Worm (Caenorhabditis elegans): Measurements from ENCODE around the gene F10E9.2.

The F10E9.2 gene

DNA sequence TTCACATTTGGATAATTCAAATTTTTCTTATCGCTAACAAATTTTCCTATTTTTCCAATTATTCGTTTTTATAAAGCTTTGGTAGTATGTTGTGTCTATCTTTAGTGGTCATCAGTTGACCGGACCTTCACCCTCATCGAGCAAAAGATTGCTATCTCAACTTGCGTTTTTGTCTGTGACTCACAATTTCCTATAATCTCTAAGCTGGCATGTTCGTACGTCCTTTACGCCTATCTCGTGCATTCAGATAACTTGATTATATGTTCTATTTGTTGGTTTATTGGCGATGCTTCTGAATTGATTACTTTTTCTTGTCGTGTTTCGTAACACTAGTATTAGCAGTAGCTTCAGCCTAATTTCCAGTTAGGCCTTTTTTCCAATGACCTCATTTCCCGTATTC is 32.9 kb upstream of the F10E9.2 start:
- no peak for TF ChIP-seq unc-62 (GFP tag; optimal IDR thresholded peaks at IDR 0.05 in 1 of 2)
- no peak for TF ChIP-seq unc-62 (tag; optimal IDR thresholded peaks at IDR 0.05)
- no peak for TF ChIP-seq pqm-1 (tag; optimal IDR thresholded peaks at IDR 0.05)
- TF ChIP-seq nhr-10 (tag; optimal IDR thresholded peaks at IDR 0.05): no peak
- TF ChIP-seq dmd-6 (GFP tag; IDR thresholded peaks at IDR 0.05): no peak
- TF ChIP-seq ztf-11 (tag; optimal IDR thresholded peaks at IDR 0.05): no peak
- TF ChIP-seq tra-1 (GFP tag; IDR thresholded peaks at IDR 0.05): no peak
- TF ChIP-seq dve-1 (tag; optimal IDR thresholded peaks at IDR 0.05; ENCODE audit: insufficient read depth): no peak
- no peak for TF ChIP-seq zfp-3 (GFP tag; conservative IDR thresholded peaks at IDR 0.05)
- no peak for TF ChIP-seq ama-1 (optimal IDR thresholded peaks at IDR 0.05)
- no peak for TF ChIP-seq nhr-48 (tag; optimal IDR thresholded peaks at IDR 0.05)

DNA sequence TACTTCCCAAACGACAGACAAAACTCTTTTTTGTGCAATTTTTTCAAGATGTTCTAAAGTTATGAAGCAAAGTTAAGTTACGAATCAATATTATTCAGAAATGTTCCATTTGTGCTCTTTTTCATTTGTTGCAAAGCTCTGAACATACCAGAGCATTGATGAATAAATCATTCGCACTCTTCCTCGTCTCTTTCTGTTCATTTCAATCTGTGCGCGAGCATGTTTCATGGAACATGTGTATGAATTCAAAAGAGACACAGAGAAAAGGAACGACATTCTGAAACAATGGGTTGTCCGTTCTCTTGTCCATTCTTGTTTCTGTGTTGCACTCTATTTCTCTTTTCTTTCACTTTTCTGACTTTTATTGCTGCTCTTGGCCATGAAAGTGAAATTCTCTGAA is 32.1 kb upstream of the F10E9.2 start:
- TF ChIP-seq hif-1 (tag; optimal IDR thresholded peaks at IDR 0.05) (no peak), mxl-3 (GFP tag; optimal IDR thresholded peaks at IDR 0.05) (no peak), snpc-4 (tag; optimal IDR thresholded peaks at IDR 0.05) (no peak), hlh-11 (tag; optimal IDR thresholded peaks at IDR 0.05) (no peak), unc-130 (GFP tag; optimal IDR thresholded peaks at IDR 0.05) (no peak), hlh-30 (tag; optimal IDR thresholded peaks at IDR 0.05; ENCODE audit: insufficient read depth) (no peak), Y75B8A.6 (GFP tag; IDR thresholded peaks at IDR 0.05) (no peak), madf-5 (GFP tag; IDR thresholded peaks at IDR 0.05) (no peak), daf-12 (tag; optimal IDR thresholded peaks at IDR 0.05) (no peak), T20F7.1 (GFP tag; optimal IDR thresholded peaks at IDR 0.05) (no peak), aly-2 (tag; optimal IDR thresholded peaks at IDR 0.05) (no peak), unc-62 (GFP tag; optimal IDR thresholded peaks at IDR 0.05 in 1 of 2) (peak in 1 of 2 experiments; percentile 94), unc-62 (tag; optimal IDR thresholded peaks at IDR 0.05) (no peak), ZK546.5 (tag; optimal IDR thresholded peaks at IDR 0.05) (no peak), tag-97 (GFP tag; IDR thresholded peaks at IDR 0.05) (no peak), aha-1 (tag) (peak; percentile 99)

DNA sequence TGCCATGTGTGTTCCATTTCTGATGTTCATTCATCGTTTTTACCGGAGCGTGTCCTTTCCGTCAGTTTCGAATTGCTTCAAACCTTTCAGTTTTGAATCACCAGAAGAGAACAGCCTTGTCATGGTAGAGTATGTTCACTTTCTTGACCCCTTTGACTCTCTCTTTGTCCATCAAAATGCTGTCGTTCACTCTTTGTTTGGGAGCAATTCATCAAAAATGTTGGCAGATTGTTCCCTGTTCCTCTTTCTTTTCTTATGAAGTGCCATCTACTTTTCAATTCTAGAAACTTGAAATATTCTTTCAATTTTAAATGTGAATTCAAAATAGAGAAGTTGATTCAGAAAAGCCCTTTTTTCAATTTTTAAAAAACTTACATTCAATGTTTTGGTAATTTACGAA is 31.2 kb upstream of the F10E9.2 start:
- TF ChIP-seq hif-1 (tag; optimal IDR thresholded peaks at IDR 0.05) (no peak), unc-62 (GFP tag; optimal IDR thresholded peaks at IDR 0.05 in 1 of 2) (peak in 1 of 2 experiments; percentile 92), unc-62 (tag; optimal IDR thresholded peaks at IDR 0.05) (no peak)

DNA sequence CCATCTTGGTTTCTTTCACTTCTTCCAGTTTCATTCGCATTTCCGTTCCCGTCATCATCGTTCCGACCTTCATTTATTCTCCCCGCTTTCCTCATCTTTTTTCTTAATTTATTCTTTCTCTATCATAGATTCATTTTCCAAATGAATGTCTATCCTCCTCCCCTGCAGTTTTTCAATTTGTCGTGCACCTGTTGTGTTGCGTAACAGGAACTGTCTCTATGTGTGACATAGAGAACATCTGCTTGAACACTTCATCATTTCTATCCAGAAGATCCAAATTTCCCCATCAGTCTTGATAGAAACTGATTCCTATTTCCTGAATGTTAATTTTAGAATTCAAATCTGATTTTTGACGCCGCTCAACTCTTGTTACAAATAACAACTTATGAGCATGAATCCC is 29.0 kb upstream of the F10E9.2 start:
- TF ChIP-seq egl-43 (GFP tag; IDR thresholded peaks at IDR 0.05) (no peak), rbr-2 (tag; optimal IDR thresholded peaks at IDR 0.05) (no peak), dpl-1 (GFP tag; optimal IDR thresholded peaks at IDR 0.05) (no peak), daf-16 (GFP tag; optimal IDR thresholded peaks at IDR 0.05) (no peak), daf-16 (tag; optimal IDR thresholded peaks at IDR 0.05) (no peak), daf-8 (GFP tag; IDR thresholded peaks at IDR 0.05) (no peak), unc-62 (GFP tag; optimal IDR thresholded peaks at IDR 0.05 in 1 of 2) (no peak), unc-62 (tag; optimal IDR thresholded peaks at IDR 0.05) (no peak), ztf-7 (tag; optimal IDR thresholded peaks at IDR 0.05) (no peak), nhr-10 (tag; optimal IDR thresholded peaks at IDR 0.05) (no peak), daf-19 (GFP tag; conservative IDR thresholded peaks at IDR 0.05) (no peak), T26A8.4 (GFP tag; IDR thresholded peaks at IDR 0.05) (no peak), F49E8.2 (tag; optimal IDR thresholded peaks at IDR 0.05; ENCODE audit: borderline replicate concordance) (no peak), mep-1 (tag; optimal IDR thresholded peaks at IDR 0.05) (no peak)

DNA sequence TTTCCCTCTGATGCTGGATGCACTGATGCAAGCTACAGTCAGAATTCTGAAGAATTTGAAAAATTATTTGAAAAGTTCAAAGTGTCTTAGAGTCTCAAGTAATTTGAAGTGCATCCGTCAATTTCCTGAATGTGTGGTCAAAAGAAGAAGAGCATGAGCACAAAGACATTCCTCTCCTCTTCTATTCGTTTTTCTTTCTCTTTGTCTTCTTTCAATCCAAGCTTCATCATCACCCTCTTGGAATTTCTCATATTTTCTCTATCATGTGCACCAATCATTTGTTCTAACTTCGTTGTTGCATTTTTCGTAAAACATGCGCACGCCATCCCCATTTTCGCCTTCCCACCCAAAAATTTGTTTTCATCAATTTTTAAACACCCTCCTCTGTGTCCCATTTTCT is 26.5 kb upstream of the F10E9.2 start:
- no peak for TF ChIP-seq ctbp-1 (GFP tag; IDR thresholded peaks at IDR 0.05)
- TF ChIP-seq fkh-10 (GFP tag; optimal IDR thresholded peaks at IDR 0.05): peak; percentile 54
- TF ChIP-seq lin-29 (GFP tag; IDR thresholded peaks at IDR 0.05): no peak
- TF ChIP-seq saeg-2 (GFP tag; IDR thresholded peaks at IDR 0.05): no peak

Data from whole organism, L4 larva.